Comparison of ENCODE assay signal across 5 fruit fly cellular contexts in the genomic region with DNA sequence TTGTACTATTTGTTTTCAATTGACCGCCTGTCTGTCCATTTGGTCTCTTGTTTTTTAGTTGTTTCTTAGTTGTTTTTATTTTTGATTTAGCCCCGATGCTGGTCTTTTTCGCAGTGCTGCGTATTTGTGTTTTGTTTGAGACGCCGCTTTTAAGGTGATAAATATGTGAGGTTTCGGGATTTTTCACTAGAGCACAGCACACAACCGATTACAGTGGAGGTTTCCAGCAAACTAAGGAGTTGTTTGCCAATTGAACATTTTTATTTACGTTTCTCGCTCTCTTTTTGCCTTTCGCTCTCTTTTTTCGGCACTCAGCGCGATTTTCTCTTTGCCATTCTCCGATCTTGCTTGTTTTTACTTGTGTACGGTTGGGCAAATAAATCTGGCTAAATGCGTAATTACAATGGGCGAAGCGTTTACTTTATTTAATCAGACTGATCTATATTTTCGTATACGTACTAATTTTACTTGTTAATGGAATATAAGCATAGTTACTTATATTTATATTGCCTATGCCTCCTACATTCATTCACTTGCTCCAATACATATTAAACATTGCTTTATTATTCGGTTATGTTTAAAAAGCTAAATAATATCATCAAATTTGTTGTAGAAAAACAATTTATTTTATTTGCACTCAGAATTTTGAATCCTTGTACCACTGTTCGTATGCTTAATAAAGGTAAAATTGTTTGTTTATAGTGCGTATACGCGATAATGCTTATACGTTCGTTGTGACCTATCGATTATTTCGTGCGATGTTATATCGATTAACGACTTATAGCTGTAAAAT.
TF ChIP-seq lines count a peak whose summit lies in the region.

A gene (minus strand): TSS at position 236 of the 793 bp plus-strand sequence.

TF ChIP-seq in whole organism, adult, 20 proteins besides CTCF, POLR2A, EP300 and RAD21 (continued from another document):
- no peak for TF ChIP-seq Crg-1 (GFP tag; optimal IDR thresholded peaks at IDR 0.05; lab: Kevin White, UChicago)
- no peak for TF ChIP-seq cnc (optimal IDR thresholded peaks at IDR 0.05; lab: Kevin White, UChicago)
- TF ChIP-seq CG33017 (tag; optimal IDR thresholded peaks at IDR 0.05; lab: Kevin White, UChicago): peak; percentile 91
- TF ChIP-seq ovo (GFP tag; optimal IDR thresholded peaks at IDR 0.05; lab: Kevin White, UChicago): no peak

TF ChIP-seq in whole organism, embryonic, 481 proteins besides CTCF, POLR2A, EP300 and RAD21 (continued from another document and continues in another):
- TF ChIP-seq BtbVII (GFP tag; optimal IDR thresholded peaks at IDR 0.05; lab: Kevin White, UChicago): peak; percentile 92
- TF ChIP-seq tup (GFP tag; optimal IDR thresholded peaks at IDR 0.05; lab: Kevin White, UChicago): no peak
- TF ChIP-seq CG14860 (GFP tag; IDR thresholded peaks at IDR 0.05; lab: Robert Waterston, UW; ENCODE audit: partially characterized antibody): peak; percentile 88
- TF ChIP-seq Fer2 (tag; optimal IDR thresholded peaks at IDR 0.05; lab: Kevin White, UChicago): peak; percentile 83
- TF ChIP-seq stwl (tag; optimal IDR thresholded peaks at IDR 0.05; lab: Kevin White, UChicago): peak; percentile 83
- TF ChIP-seq Kr (GFP tag; optimal IDR thresholded peaks at IDR 0.05; lab: Kevin White, UChicago): no peak
- 0 out of 3 replicates have a peak, but pooled peaks have one; percentile 41 for TF ChIP-seq CG11560 (tag; IDR thresholded peaks at IDR 0.05; lab: Robert Waterston, UW)
- no peak for TF ChIP-seq Neu2 (GFP tag; optimal IDR thresholded peaks at IDR 0.05; lab: Kevin White, UChicago; ENCODE audit: borderline replicate concordance)
- peak; percentile 64 for TF ChIP-seq Dip3 (GFP tag; optimal IDR thresholded peaks at IDR 0.05; lab: Kevin White, UChicago)
- TF ChIP-seq toy (GFP tag; IDR thresholded peaks at IDR 0.05; lab: Robert Waterston, UW): peak; percentile 73
- peak; percentile 94 for TF ChIP-seq CG13287 (GFP tag; IDR thresholded peaks at IDR 0.05; lab: Robert Waterston, UW; ENCODE audit: partially characterized antibody)
- TF ChIP-seq CG33213 (GFP tag; optimal IDR thresholded peaks at IDR 0.05; lab: Kevin White, UChicago): no peak
- no peak for TF ChIP-seq dimm (GFP tag; IDR thresholded peaks at IDR 0.05; lab: Robert Waterston, UW)
- TF ChIP-seq Mad (GFP tag; optimal IDR thresholded peaks at IDR 0.05; lab: Kevin White, UChicago): no peak
- TF ChIP-seq nerfin-1 (tag; optimal IDR thresholded peaks at IDR 0.05; lab: Kevin White, UChicago): peak; percentile 66
- TF ChIP-seq CG13424 (tag; optimal IDR thresholded peaks at IDR 0.05; lab: Kevin White, UChicago): peak; percentile 87
- TF ChIP-seq CG16779 (GFP tag; IDR thresholded peaks at IDR 0.05; lab: Robert Waterston, UW): 0 out of 2 replicates have a peak, but pooled peaks have one; percentile 3
- TF ChIP-seq NfI (GFP tag; optimal IDR thresholded peaks at IDR 0.05; lab: Kevin White, UChicago): peak; percentile 82
- TF ChIP-seq sd (tag; optimal IDR thresholded peaks at IDR 0.05; lab: Kevin White, UChicago): peak; percentile 78
- TF ChIP-seq CG3281 (GFP tag; optimal IDR thresholded peaks at IDR 0.05; lab: Kevin White, UChicago): peak; percentile 94
- TF ChIP-seq bigmax (GFP tag; optimal IDR thresholded peaks at IDR 0.05; lab: Kevin White, UChicago): no peak
- TF ChIP-seq Myb (GFP tag; optimal IDR thresholded peaks at IDR 0.05; lab: Kevin White, UChicago): no peak
- TF ChIP-seq az2 (GFP tag; optimal IDR thresholded peaks at IDR 0.05; lab: Kevin White, UChicago): peak; percentile 38
- TF ChIP-seq gt (GFP tag; IDR thresholded peaks at IDR 0.05; lab: Robert Waterston, UW): no peak
- TF ChIP-seq CG8765 (GFP tag; IDR thresholded peaks at IDR 0.05; lab: Robert Waterston, UW): peak; percentile 32; the same call in 1 of the 2 replicates
- TF ChIP-seq MTF-1 (GFP tag; optimal IDR thresholded peaks at IDR 0.05; lab: Kevin White, UChicago; ENCODE audit: borderline replicate concordance): peak; percentile 55
- TF ChIP-seq Max (GFP tag; optimal IDR thresholded peaks at IDR 0.05; lab: Kevin White, UChicago): no peak
- no peak for TF ChIP-seq lbe (GFP tag; optimal IDR thresholded peaks at IDR 0.05; lab: Kevin White, UChicago)

TF ChIP-seq in whole organism, prepupa, 60 proteins besides CTCF, POLR2A, EP300 and RAD21 (continued from another document and continues in another):
- peak; percentile 87 for TF ChIP-seq Hr4 (GFP tag; optimal IDR thresholded peaks at IDR 0.05; lab: Kevin White, UChicago)
- peak; percentile 62 for TF ChIP-seq CG9139 (GFP tag; optimal IDR thresholded peaks at IDR 0.05; lab: Kevin White, UChicago)
- TF ChIP-seq esn (GFP tag; optimal IDR thresholded peaks at IDR 0.05; lab: Kevin White, UChicago): peak; percentile 83
- peak; percentile 81 for TF ChIP-seq Ets96B (tag; optimal IDR thresholded peaks at IDR 0.05; lab: Kevin White, UChicago)
- peak; percentile 55 for TF ChIP-seq CG7368 (GFP tag; optimal IDR thresholded peaks at IDR 0.05; lab: Kevin White, UChicago)
- TF ChIP-seq dac (GFP tag; optimal IDR thresholded peaks at IDR 0.05; lab: Kevin White, UChicago): no peak
- peak; percentile 49 for TF ChIP-seq CG11762 (GFP tag; optimal IDR thresholded peaks at IDR 0.05; lab: Kevin White, UChicago; ENCODE audit: insufficient read depth)
- peak; percentile 84 for TF ChIP-seq Eip75B (GFP tag; optimal IDR thresholded peaks at IDR 0.05; lab: Kevin White, UChicago)
- TF ChIP-seq eg (GFP tag; IDR thresholded peaks at IDR 0.05; lab: Robert Waterston, UW): peak; percentile 79
- peak; percentile 87 for TF ChIP-seq Sox102F (GFP tag; optimal IDR thresholded peaks at IDR 0.05; lab: Kevin White, UChicago)
- peak; percentile 89 for TF ChIP-seq CG8119 (GFP tag; IDR thresholded peaks at IDR 0.05; lab: Robert Waterston, UW)
- peak; percentile 59 for TF ChIP-seq cyc (GFP tag; optimal IDR thresholded peaks at IDR 0.05; lab: Kevin White, UChicago)
- TF ChIP-seq CG6792 (GFP tag; optimal IDR thresholded peaks at IDR 0.05; lab: Kevin White, UChicago): peak; percentile 66
- peak; percentile 90 for TF ChIP-seq CG15336 (GFP tag; IDR thresholded peaks at IDR 0.05; lab: Robert Waterston, UW)
- TF ChIP-seq svp (GFP tag; lab: Kevin White, UChicago): peak; percentile 94
- TF ChIP-seq Ets21C (GFP tag; optimal IDR thresholded peaks at IDR 0.05; lab: Kevin White, UChicago): peak; percentile 51
- TF ChIP-seq CG6163 (GFP tag; IDR thresholded peaks at IDR 0.05; lab: Robert Waterston, UW): peak; percentile 75; the same call in 2 of the 3 replicates
- TF ChIP-seq Gug (GFP tag; IDR thresholded peaks at IDR 0.05; lab: Robert Waterston, UW): peak; percentile 75
- peak; percentile 87 for TF ChIP-seq net (GFP tag; optimal IDR thresholded peaks at IDR 0.05; lab: Kevin White, UChicago)
- peak; percentile 51 for TF ChIP-seq CG11294 (GFP tag; IDR thresholded peaks at IDR 0.05; lab: Robert Waterston, UW)
- peak; percentile 76 for TF ChIP-seq lz (GFP tag; optimal IDR thresholded peaks at IDR 0.05; lab: Kevin White, UChicago)
- TF ChIP-seq fd85E (GFP tag; optimal IDR thresholded peaks at IDR 0.05; lab: Kevin White, UChicago): peak; percentile 64
- peak; percentile 49 for TF ChIP-seq Blimp-1 (GFP tag; optimal IDR thresholded peaks at IDR 0.05; lab: Kevin White, UChicago)
- TF ChIP-seq CG8632 (GFP tag; optimal IDR thresholded peaks at IDR 0.05; lab: Kevin White, UChicago): peak; percentile 85
- peak; percentile 62 for TF ChIP-seq Lpt (GFP tag; optimal IDR thresholded peaks at IDR 0.05; lab: Kevin White, UChicago)
- peak; percentile 84 for TF ChIP-seq Met (GFP tag; optimal IDR thresholded peaks at IDR 0.05; lab: Kevin White, UChicago)
- TF ChIP-seq CG10631 (GFP tag; optimal IDR thresholded peaks at IDR 0.05; lab: Kevin White, UChicago): peak; percentile 71
- TF ChIP-seq CG1621 (tag; optimal IDR thresholded peaks at IDR 0.05; lab: Kevin White, UChicago): peak; percentile 74
- peak; percentile 69 for TF ChIP-seq vri (GFP tag; optimal IDR thresholded peaks at IDR 0.05; lab: Kevin White, UChicago)
- TF ChIP-seq salr (GFP tag; optimal IDR thresholded peaks at IDR 0.05; lab: Kevin White, UChicago): peak in 1 of 2 experiments; percentile 56

TF ChIP-seq in whole organism, pupa, 21 proteins besides CTCF, POLR2A, EP300 and RAD21 (continued from another document):
- peak; percentile 47 for TF ChIP-seq rn (GFP tag; IDR thresholded peaks at IDR 0.05; lab: Robert Waterston, UW)
- peak; percentile 76 for TF ChIP-seq CG14655 (GFP tag; optimal IDR thresholded peaks at IDR 0.05; lab: Kevin White, UChicago)
- peak; percentile 69 for TF ChIP-seq CG4496 (GFP tag; IDR thresholded peaks at IDR 0.05; lab: Robert Waterston, UW)

TF ChIP-seq in whole organism, wandering third instar larva, 38 proteins besides CTCF, POLR2A, EP300 and RAD21 (continued from another document):
- TF ChIP-seq fru (GFP tag; optimal IDR thresholded peaks at IDR 0.05; lab: Kevin White, UChicago) (peak; percentile 83), Sp1 (GFP tag; optimal IDR thresholded peaks at IDR 0.05; lab: Kevin White, UChicago) (peak; percentile 80), brk (GFP tag; optimal IDR thresholded peaks at IDR 0.05; lab: Kevin White, UChicago) (peak; percentile 62), Hnf4 (GFP tag; optimal IDR thresholded peaks at IDR 0.05; lab: Kevin White, UChicago) (peak; percentile 29), Vsx2 (GFP tag; optimal IDR thresholded peaks at IDR 0.05; lab: Kevin White, UChicago; ENCODE audit: partially characterized antibody) (no peak), h (GFP tag; optimal IDR thresholded peaks at IDR 0.05; lab: Kevin White, UChicago) (peak; percentile 80), usp (GFP tag; optimal IDR thresholded peaks at IDR 0.05; lab: Kevin White, UChicago) (no peak), woc (GFP tag; optimal IDR thresholded peaks at IDR 0.05; lab: Kevin White, UChicago) (peak; percentile 66), dl (GFP tag; optimal IDR thresholded peaks at IDR 0.05; lab: Kevin White, UChicago; ENCODE audit: insufficient read depth in 1 of 2, partially characterized antibody in 2 of 2) (peak; percentile 35 to 75), ey (GFP tag; optimal IDR thresholded peaks at IDR 0.05; lab: Kevin White, UChicago) (peak; percentile 50), lola (GFP tag; optimal IDR thresholded peaks at IDR 0.05; lab: Kevin White, UChicago) (no peak), foxo (GFP tag; optimal IDR thresholded peaks at IDR 0.05; lab: Kevin White, UChicago) (peak in 1 of 2 experiments; percentile 67), pan (optimal IDR thresholded peaks at IDR 0.05; lab: Kevin White, UChicago) (no peak), Jra (GFP tag; optimal IDR thresholded peaks at IDR 0.05; lab: Kevin White, UChicago) (no peak), Rel (GFP tag; optimal IDR thresholded peaks at IDR 0.05; lab: Kevin White, UChicago) (peak; percentile 3), Rel (tag; optimal IDR thresholded peaks at IDR 0.05; lab: Kevin White, UChicago) (no peak), Abd-B (GFP tag; optimal IDR thresholded peaks at IDR 0.05; lab: Kevin White, UChicago) (no peak), CG32264 (GFP tag; optimal IDR thresholded peaks at IDR 0.05; lab: Kevin White, UChicago) (peak; percentile 42), N (GFP tag; optimal IDR thresholded peaks at IDR 0.05; lab: Kevin White, UChicago) (no peak), rgr (GFP tag; optimal IDR thresholded peaks at IDR 0.05; lab: Kevin White, UChicago) (peak; percentile 51)
